Fruit fly (Drosophila melanogaster) whole organism, adult: ENCODE measurements around the gene CG32537.

Experiments used
- CG11617 ChIP-seq: fragments of 200-800 bp; sonication (Bioruptor generic); optimal IDR thresholded peaks from 2 replicates; lab custom pipeline; 2017; ENCODE audit warnings: mild to moderate bottlenecking, missing biosample characterization, missing genetic modification reagents, missing genetic modification characterization
- CG12768 ChIP-seq: fragments of 200-800 bp; sonication (Bioruptor generic); optimal IDR thresholded peaks from 2 replicates; lab custom pipeline; 2017; ENCODE audit warnings: missing biosample characterization, missing genetic modification characterization, mild to moderate bottlenecking, moderate library complexity, missing genetic modification reagents
- CG14711 ChIP-seq: fragments of 200-800 bp; sonication (Bioruptor generic); optimal IDR thresholded peaks from 2 replicates; lab custom pipeline; 2018; ENCODE audit warnings: missing biosample characterization, mild to moderate bottlenecking, missing genetic modification characterization, moderate library complexity
- CG1620 ChIP-seq: fragments of 200-800 bp; sonication (Bioruptor generic); optimal IDR thresholded peaks from 2 replicates; lab custom pipeline; 2016; ENCODE audit warnings: missing biosample characterization, missing genetic modification characterization
- CG33017 ChIP-seq: fragments of 200-800 bp; sonication (Bioruptor generic); optimal IDR thresholded peaks from 2 replicates; lab custom pipeline; 2018; ENCODE audit warnings: missing biosample characterization, mild to moderate bottlenecking, missing genetic modification characterization, moderate library complexity
- CG5204 ChIP-seq: fragments of 200-800 bp; sonication (Bioruptor generic); optimal IDR thresholded peaks from 2 replicates; lab custom pipeline; 2016; ENCODE audit warnings: missing biosample characterization, missing genetic modification characterization
- CG7045 ChIP-seq: fragments of 200-800 bp; sonication (Bioruptor generic); optimal IDR thresholded peaks from 2 replicates; lab custom pipeline; 2017; ENCODE audit warnings: missing biosample characterization, mild to moderate bottlenecking, missing genetic modification characterization
- CG7101 ChIP-seq: fragments of 200-800 bp; sonication (Bioruptor generic); optimal IDR thresholded peaks from 2 replicates; lab custom pipeline; 2018; ENCODE audit warnings: missing biosample characterization, mild to moderate bottlenecking, missing genetic modification characterization, moderate library complexity
- Clk ChIP-seq: fragments of 200-800 bp; sonication (Bioruptor generic); optimal IDR thresholded peaks from 2 replicates; lab custom pipeline; 2017; ENCODE audit warnings: missing biosample characterization, missing genetic modification characterization
- Crg-1 ChIP-seq: fragments of 200-800 bp; sonication (Bioruptor generic); optimal IDR thresholded peaks from 2 replicates; lab custom pipeline; 2016; ENCODE audit warnings: missing biosample characterization, missing genetic modification characterization
- Hr96 ChIP-seq: fragments of 200-800 bp; sonication (Bioruptor generic); optimal IDR thresholded peaks from 2 replicates; lab custom pipeline; 2016; ENCODE audit warnings: missing biosample characterization, missing genetic modification characterization
- Mnt ChIP-seq: fragments of 200-800 bp; sonication (Bioruptor generic); optimal IDR thresholded peaks from 2 replicates; lab custom pipeline; 2016; ENCODE audit warnings: missing biosample characterization, mild to moderate bottlenecking, missing genetic modification characterization
- bab1 ChIP-seq: fragments of 200-800 bp; sonication (Bioruptor generic); optimal IDR thresholded peaks from 3 replicates; lab custom pipeline; 2019; ENCODE audit warnings: missing biosample characterization, mild to moderate bottlenecking, missing genetic modification characterization, moderate library complexity
- cic ChIP-seq: fragments of 200-800 bp; sonication (Bioruptor generic); optimal IDR thresholded peaks from 2 replicates; lab custom pipeline; 2017; ENCODE audit warnings: missing biosample characterization, mild to moderate bottlenecking, missing genetic modification characterization, moderate library complexity
- cnc ChIP-seq, 2 experiments: fragments of >200 bp; optimal IDR thresholded peaks; 2 replicates each; lab custom pipeline; 2017
- kay ChIP-seq: fragments of 200-800 bp; sonication (Bioruptor generic); peaks from one replicate; lab custom pipeline; 2016; ENCODE audit warnings: missing biosample characterization, missing genetic modification characterization, borderline replicate concordance
- ovo ChIP-seq: fragments of 200-800 bp; sonication (Bioruptor generic); optimal IDR thresholded peaks from 2 replicates; lab custom pipeline; 2016; ENCODE audit warnings: missing biosample characterization, missing genetic modification characterization
- pad ChIP-seq: fragments of 200-800 bp; sonication (Bioruptor generic); optimal IDR thresholded peaks from 3 replicates; lab custom pipeline; 2017; ENCODE audit warnings: missing biosample characterization, missing genetic modification characterization, mild to moderate bottlenecking, moderate library complexity, missing genetic modification reagents
- tj ChIP-seq: fragments of 200-800 bp; sonication (Bioruptor generic); optimal IDR thresholded peaks from 3 replicates; lab custom pipeline; 2017; ENCODE audit warnings: missing biosample characterization, mild to moderate bottlenecking, missing genetic modification characterization, moderate library complexity
- toe ChIP-seq: fragments of 200-800 bp; sonication (Bioruptor generic); optimal IDR thresholded peaks from 2 replicates; lab custom pipeline; 2016; ENCODE audit warnings: missing biosample characterization, missing genetic modification characterization

The CG32537 gene

DNA sequence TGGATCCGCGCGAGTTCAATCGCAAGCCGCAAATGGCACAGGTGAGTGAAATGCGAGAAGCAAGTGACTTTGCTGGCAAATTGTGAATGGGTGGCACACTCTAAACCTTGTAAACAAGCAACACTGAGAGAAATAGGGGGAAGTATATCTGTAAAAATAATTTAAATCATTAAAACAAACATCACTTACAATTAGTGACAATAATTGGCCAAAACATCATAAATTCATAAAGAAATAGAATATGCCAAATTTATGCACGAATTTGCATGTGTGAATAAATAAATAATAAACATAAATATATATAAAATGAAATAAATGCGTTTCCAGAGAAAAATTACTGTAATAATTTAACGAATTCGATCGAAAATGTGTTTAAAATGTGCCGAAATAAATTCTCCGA, 13.8 kb downstream of the CG32537 start:
- TF ChIP-seq Hr96 (GFP tag; lab: Kevin White, UChicago) (no peak), CG7045 (GFP tag; lab: Kevin White, UChicago) (no peak), bab1 (peak; percentile 41), CG7101 (tag; lab: Kevin White, UChicago) (peak; percentile 15), cic (no peak), CG5204 (GFP tag; lab: Kevin White, UChicago) (no peak), CG11617 (no peak), CG14711 (no peak), cnc (optimal IDR thresholded peaks at IDR 0.05; lab: Kevin White, UChicago) (no peak), ovo (no peak)

DNA sequence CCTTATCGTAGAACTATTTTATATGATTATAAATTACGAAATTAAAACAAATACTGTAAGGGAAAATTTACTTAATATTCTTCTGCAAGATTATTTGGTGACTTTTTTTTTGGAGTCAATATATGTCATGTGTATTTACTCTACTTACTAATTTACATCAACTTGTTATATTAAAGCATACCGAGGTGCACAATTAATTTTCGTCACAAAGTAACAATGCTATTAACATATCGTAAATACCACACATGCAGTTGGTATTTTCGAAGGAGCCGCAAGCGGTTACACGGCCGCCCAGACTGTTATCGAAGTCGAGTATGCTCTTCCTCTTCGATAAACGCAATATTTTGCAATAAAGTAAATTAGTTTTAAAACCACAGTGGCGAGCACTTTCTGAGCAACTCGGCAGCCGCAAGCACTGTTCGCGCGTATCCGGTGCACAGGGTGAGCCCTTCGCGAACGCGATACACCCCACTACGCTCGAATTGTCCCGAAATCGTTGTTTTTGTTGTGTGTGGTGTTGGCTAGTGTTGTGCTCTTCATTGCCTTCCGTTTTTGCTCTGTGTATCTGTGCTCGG, 14.7 kb downstream of the CG32537 start, which contains the start of gene Vav:
Gene Vav (plus strand): TSS at position 293 of the 575 bp plus-strand sequence.
- peak; percentile 15 for TF ChIP-seq tj (GFP tag; lab: Kevin White, UChicago)
- peak; percentile 52 for TF ChIP-seq bab1
- no peak for TF ChIP-seq CG5204 (GFP tag; lab: Kevin White, UChicago)

DNA sequence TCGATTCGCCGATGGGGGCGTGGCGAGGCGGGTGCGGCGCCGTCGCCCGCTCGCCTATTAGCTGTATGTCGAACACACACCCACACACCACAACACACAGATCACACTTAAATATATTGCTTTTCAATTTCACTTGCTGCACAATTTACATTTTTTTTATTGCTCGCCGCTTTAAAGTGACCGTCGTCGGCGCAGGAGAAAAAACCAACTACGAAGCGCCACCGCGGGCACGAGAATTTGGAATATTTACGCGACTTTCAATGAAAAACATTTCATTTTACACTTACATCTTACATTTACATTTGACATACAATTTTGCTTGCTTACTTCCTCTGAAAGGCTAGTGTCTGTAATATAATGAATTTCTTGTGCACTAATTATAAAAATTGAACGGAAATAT, 15.3 kb downstream of the CG32537 start, which contains the start of gene rictor:
Gene rictor (minus strand): TSS at position 170 of the 400 bp plus-strand sequence.
- no peak for TF ChIP-seq CG1620 (GFP tag; lab: Kevin White, UChicago)
- no peak for TF ChIP-seq cic
- no peak for TF ChIP-seq toe (GFP tag; lab: Kevin White, UChicago)
- no peak for TF ChIP-seq tj (GFP tag; lab: Kevin White, UChicago)
- no peak for TF ChIP-seq pad (GFP tag; lab: Kevin White, UChicago)

DNA sequence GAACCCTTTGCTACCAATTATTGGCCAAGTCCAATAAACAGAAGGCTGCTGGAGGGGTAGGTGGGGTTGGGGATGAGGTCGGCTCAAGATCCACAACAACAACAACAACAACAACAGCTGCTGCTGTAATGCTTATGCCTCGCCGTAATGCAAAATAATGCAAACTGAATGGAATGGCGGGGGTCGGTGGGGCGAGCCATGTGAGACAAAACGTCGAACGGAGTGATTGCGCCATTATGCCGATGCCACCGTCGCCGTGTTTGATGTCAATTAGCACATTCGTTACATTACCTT, 15.7 kb downstream of the CG32537 start:
- TF ChIP-seq CG1620 (GFP tag; lab: Kevin White, UChicago) (no peak), CG14711 (no peak), kay (no peak), CG11617 (no peak), cic (no peak), cnc (optimal IDR thresholded peaks at IDR 0.05; lab: Kevin White, UChicago) (no peak), Crg-1 (GFP tag; lab: Kevin White, UChicago) (no peak), Mnt (GFP tag; lab: Kevin White, UChicago) (peak; percentile 30), bab1 (no peak), tj (GFP tag; lab: Kevin White, UChicago) (peak; percentile 46), pad (GFP tag; lab: Kevin White, UChicago) (no peak), Hr96 (GFP tag; lab: Kevin White, UChicago) (no peak), CG7101 (tag; lab: Kevin White, UChicago) (no peak), CG7045 (GFP tag; lab: Kevin White, UChicago) (no peak), ovo (peak; percentile 48)

DNA sequence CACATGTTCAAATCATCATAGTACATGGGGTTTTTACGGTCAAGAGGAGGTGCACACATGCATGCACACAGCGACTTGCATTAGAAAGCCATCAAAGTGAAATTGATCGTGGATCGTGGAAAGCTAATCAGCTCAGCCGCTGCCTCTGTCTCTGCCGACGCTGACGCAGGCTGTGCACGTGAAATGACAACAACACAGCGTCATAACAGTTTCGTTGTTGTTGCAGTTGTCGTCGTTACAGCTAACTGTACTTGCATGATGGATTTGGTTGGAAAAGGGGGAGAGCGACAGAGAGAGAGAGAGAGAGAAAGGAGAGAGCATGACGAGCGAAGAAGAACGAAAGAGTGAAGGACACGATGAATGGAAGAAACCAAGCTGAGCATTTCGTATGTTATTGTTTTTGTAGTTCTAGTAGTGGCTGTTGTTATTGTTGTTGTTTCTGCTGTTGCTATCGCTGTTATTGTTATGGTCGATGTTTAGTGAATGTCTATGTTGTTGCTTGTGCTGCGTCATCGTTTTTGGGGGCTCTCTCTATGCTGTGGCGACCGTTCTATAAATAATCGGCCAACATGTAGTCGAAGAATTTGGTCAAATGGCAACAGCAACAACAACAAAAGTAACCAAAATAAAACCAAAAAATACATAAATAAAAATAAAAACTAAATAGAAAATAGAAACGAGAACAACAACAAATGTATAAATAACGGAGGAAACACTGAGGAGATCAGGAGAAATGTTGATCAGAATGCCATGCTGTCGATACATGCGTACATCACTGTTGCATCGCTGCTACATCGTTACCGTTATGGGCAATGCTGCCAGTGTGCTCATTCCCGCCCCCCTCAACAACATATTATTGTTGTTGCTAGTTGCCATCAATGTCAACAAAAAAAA, 16.3 kb downstream of the CG32537 start:
- TF ChIP-seq CG14711 (no peak), CG7101 (tag; lab: Kevin White, UChicago) (no peak), CG5204 (GFP tag; lab: Kevin White, UChicago) (no peak), CG11617 (no peak), CG12768 (GFP tag; lab: Kevin White, UChicago) (no peak), cic (peak; percentile 35), Hr96 (GFP tag; lab: Kevin White, UChicago) (no peak), ovo (peak; percentile 99), cnc (optimal IDR thresholded peaks at IDR 0.05; lab: Kevin White, UChicago) (peak; percentile 28 to 61), CG1620 (GFP tag; lab: Kevin White, UChicago) (no peak), tj (GFP tag; lab: Kevin White, UChicago) (peak; percentile 29), kay (no peak), CG33017 (no peak), bab1 (no peak), Mnt (GFP tag; lab: Kevin White, UChicago) (peak; percentile 29), toe (GFP tag; lab: Kevin White, UChicago) (no peak), pad (GFP tag; lab: Kevin White, UChicago) (peak; percentile 91), Clk (GFP tag; lab: Kevin White, UChicago) (no peak), CG7045 (GFP tag; lab: Kevin White, UChicago) (no peak), Crg-1 (GFP tag; lab: Kevin White, UChicago) (no peak)

DNA sequence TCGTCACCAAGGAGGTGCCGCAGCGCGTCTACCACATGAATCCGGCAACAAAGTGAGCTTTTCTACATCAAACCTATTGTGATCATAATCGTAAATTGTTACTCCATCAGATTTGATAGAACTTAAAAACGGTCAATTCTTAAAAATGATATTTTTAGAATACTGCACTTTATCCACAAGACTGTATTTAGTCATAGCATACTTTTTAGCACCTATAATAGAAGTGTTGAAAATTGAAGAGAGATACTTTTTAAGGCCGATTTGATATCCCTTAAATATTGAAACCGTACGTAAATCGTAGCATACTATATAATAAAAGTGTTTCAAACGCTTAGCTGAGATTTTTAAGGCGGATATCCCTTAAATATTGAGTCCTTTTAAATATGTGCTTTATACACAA, 26.2 kb downstream of the CG32537 start:
- TF ChIP-seq CG11617 (no peak), CG14711 (no peak), Crg-1 (GFP tag; lab: Kevin White, UChicago) (no peak), ovo (no peak), CG7045 (GFP tag; lab: Kevin White, UChicago) (no peak), Clk (GFP tag; lab: Kevin White, UChicago) (no peak), kay (no peak), cic (no peak), toe (GFP tag; lab: Kevin White, UChicago) (no peak), CG1620 (GFP tag; lab: Kevin White, UChicago) (no peak), CG7101 (tag; lab: Kevin White, UChicago) (no peak), CG33017 (no peak), CG5204 (GFP tag; lab: Kevin White, UChicago) (no peak), pad (GFP tag; lab: Kevin White, UChicago) (no peak), bab1 (no peak), Hr96 (GFP tag; lab: Kevin White, UChicago) (no peak), tj (GFP tag; lab: Kevin White, UChicago) (no peak)
